Worm (Caenorhabditis elegans): ENCODE data around the gene F23H12.5.

Gene F23H12.5

ce11 chrV:12353505-12353904, 4.9 kb upstream of the F23H12.5 start:
- TF ChIP-seq mec-3 (tag; optimal IDR thresholded peaks at IDR 0.05; ENCODE audit: borderline replicate concordance), result no peak
- no peak for TF ChIP-seq ceh-2 (tag; optimal IDR thresholded peaks at IDR 0.05)
- TF ChIP-seq sdc-2 (tag; optimal IDR thresholded peaks at IDR 0.05), result peak; percentile 18
- no peak for TF ChIP-seq ceh-6 (GFP tag; optimal IDR thresholded peaks at IDR 0.05)
- TF ChIP-seq unc-86 (tag; optimal IDR thresholded peaks at IDR 0.05), result no peak
- no peak for TF ChIP-seq fax-1 (tag; optimal IDR thresholded peaks at IDR 0.05)
- no peak for TF ChIP-seq K02D7.2 (tag; optimal IDR thresholded peaks at IDR 0.05)
- no peak for TF ChIP-seq tbx-7 (tag; optimal IDR thresholded peaks at IDR 0.05)
- no peak for TF ChIP-seq ztf-16 (tag; optimal IDR thresholded peaks at IDR 0.05)
- no peak for TF ChIP-seq pha-2 (tag; optimal IDR thresholded peaks at IDR 0.05)
- no peak for TF ChIP-seq Y22D7AL.16 (tag; optimal IDR thresholded peaks at IDR 0.05)
- TF ChIP-seq lin-11 (tag; optimal IDR thresholded peaks at IDR 0.05), result no peak
- peak; percentile 7 for TF ChIP-seq dmd-4 (tag; optimal IDR thresholded peaks at IDR 0.05; ENCODE audit: borderline replicate concordance)
- peak; percentile 53 for TF ChIP-seq hlh-6 (tag; optimal IDR thresholded peaks at IDR 0.05)
- TF ChIP-seq fkh-6 (tag; optimal IDR thresholded peaks at IDR 0.05), result peak; percentile 11
- no peak for TF ChIP-seq nfya-1 (tag; optimal IDR thresholded peaks at IDR 0.05)
- TF ChIP-seq odd-2 (tag; optimal IDR thresholded peaks at IDR 0.05), result no peak

DNA sequence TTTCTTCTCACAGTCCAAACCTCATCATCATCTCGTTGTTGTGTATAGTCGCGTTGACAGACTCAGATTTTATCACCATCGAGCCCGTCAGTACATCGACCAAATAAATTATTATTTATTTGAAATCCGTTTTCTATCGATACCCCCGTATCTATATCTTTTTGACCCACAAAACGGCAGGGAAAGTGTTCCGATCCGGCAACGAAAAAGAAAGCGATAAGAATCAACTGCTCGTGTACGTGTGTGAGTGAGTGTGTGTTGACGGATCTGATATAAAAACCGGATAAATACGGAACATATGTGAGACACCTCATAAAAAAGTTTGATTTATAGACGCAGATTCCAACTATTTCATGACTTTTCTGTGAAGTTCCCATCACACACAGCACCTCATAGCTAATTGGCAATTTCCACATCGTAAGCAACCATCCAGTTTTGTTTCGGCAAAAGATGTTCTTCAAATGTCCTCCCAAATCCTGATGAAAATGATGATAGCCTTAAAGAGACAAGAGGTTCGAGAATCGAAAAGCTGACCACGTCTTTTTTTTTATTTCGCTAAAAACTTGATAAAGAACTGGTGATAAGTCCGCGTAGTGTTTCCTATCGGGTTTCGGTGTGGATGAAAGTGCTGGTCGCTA, 4.1 kb upstream of the F23H12.5 start:
- TF ChIP-seq ceh-24 (tag; optimal IDR thresholded peaks at IDR 0.05) (no peak), sox-2 (GFP tag; IDR thresholded peaks at IDR 0.05) (no peak), dve-1 (tag; optimal IDR thresholded peaks at IDR 0.05) (no peak), rnt-1 (tag; optimal IDR thresholded peaks at IDR 0.05) (peak; percentile 20), ahr-1 (tag; optimal IDR thresholded peaks at IDR 0.05) (no peak), ama-1 (optimal IDR thresholded peaks at IDR 0.05) (peak; percentile 91)

DNA sequence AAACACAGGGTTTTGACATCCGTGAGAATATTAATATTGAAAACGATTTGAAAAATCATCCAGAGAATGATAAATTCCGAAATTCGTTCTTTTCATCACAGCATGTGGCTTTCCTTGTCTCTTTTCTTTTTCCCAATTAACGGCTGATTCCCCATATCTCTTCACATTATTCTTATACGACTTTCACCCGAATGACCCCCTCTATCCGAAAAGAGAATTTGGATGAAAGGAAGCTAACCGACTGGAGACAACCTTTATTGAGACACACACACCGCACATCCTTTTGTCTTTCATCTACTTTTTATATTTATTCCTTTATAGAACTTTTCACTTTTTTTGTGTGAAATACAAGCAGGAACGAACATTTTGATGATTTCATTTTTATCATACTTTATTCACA, 815 bp upstream of the F23H12.5 start:
- TF ChIP-seq ceh-18 (tag; optimal IDR thresholded peaks at IDR 0.05) (no peak), pros-1 (tag; optimal IDR thresholded peaks at IDR 0.05) (no peak), ets-4 (tag; optimal IDR thresholded peaks at IDR 0.05) (no peak), unc-86 (tag; optimal IDR thresholded peaks at IDR 0.05) (no peak)

- no peak for TF ChIP-seq ceh-45 (GFP tag; IDR thresholded peaks at IDR 0.05)
- no peak for TF ChIP-seq lin-11 (tag; optimal IDR thresholded peaks at IDR 0.05)
- no peak for TF ChIP-seq madf-2 (tag; optimal IDR thresholded peaks at IDR 0.05)
- TF ChIP-seq ceh-24 (tag; optimal IDR thresholded peaks at IDR 0.05), result no peak
- TF ChIP-seq ama-1 (optimal IDR thresholded peaks at IDR 0.05), result no peak
- no peak for TF ChIP-seq sox-2 (GFP tag; IDR thresholded peaks at IDR 0.05)
- no peak for TF ChIP-seq syd-9 (tag; optimal IDR thresholded peaks at IDR 0.05)
- no peak for TF ChIP-seq fkh-10 (GFP tag; optimal IDR thresholded peaks at IDR 0.05)
- no peak for TF ChIP-seq odd-2 (tag; optimal IDR thresholded peaks at IDR 0.05)
- no peak for TF ChIP-seq rnt-1 (tag; optimal IDR thresholded peaks at IDR 0.05)
- TF ChIP-seq C38D4.7 (GFP tag; optimal IDR thresholded peaks at IDR 0.05), result no peak
- TF ChIP-seq gmeb-2 (tag; optimal IDR thresholded peaks at IDR 0.05), result no peak
Measured at ce11 chrV:12361644-12362043, 3.2 kb downstream of the F23H12.5 start, which contains the start of gene fipr-1. Gene fipr-1 (minus strand): TSS chrV:12361744.

ce11 chrV:12365104-12365503, 6.7 kb downstream of the F23H12.5 start, which contains the start of gene fipr-2:
Gene fipr-2 (plus strand): TSS chrV:12365348.
- no peak for TF ChIP-seq fkh-10 (GFP tag; optimal IDR thresholded peaks at IDR 0.05)
- no peak for TF ChIP-seq F13H6.1 (tag; optimal IDR thresholded peaks at IDR 0.05)
- no peak for TF ChIP-seq fax-1 (tag; optimal IDR thresholded peaks at IDR 0.05)
- no peak for TF ChIP-seq che-1 (tag; optimal IDR thresholded peaks at IDR 0.05)
- TF ChIP-seq ceh-19 (GFP tag; optimal IDR thresholded peaks at IDR 0.05), result no peak
- TF ChIP-seq syd-9 (tag; optimal IDR thresholded peaks at IDR 0.05), result no peak
- TF ChIP-seq hlh-30 (tag; optimal IDR thresholded peaks at IDR 0.05; ENCODE audit: insufficient read depth), result no peak
- TF ChIP-seq pqm-1 (tag; optimal IDR thresholded peaks at IDR 0.05), result no peak
- no peak for TF ChIP-seq hlh-8 (tag; optimal IDR thresholded peaks at IDR 0.05)
- TF ChIP-seq ceh-34 (tag; optimal IDR thresholded peaks at IDR 0.05), result no peak
- no peak for TF ChIP-seq ahr-1 (tag; optimal IDR thresholded peaks at IDR 0.05)
- TF ChIP-seq pax-1 (tag; optimal IDR thresholded peaks at IDR 0.05), result no peak
